Worm (Caenorhabditis elegans) whole organism, late embryonic: Measurements from ENCODE around the gene B0336.7.

Experiments used
- C38D4.7 ChIP-seq: fragments of 200-800 bp; sonication (Bioruptor generic); optimal IDR thresholded peaks from 2 replicates; lab custom pipeline; 2018; ENCODE audit warnings: mild to moderate bottlenecking, missing genetic modification characterization, moderate library complexity, missing compliant biosample characterization
- K02D7.2 ChIP-seq: sonication (generic microtip); optimal IDR thresholded peaks from 2 replicates; lab custom pipeline; 2017; ENCODE audit warnings: mild to moderate bottlenecking, missing genetic modification characterization, missing compliant biosample characterization
- K09A11.1 ChIP-seq: sonication (generic microtip); optimal IDR thresholded peaks from 2 replicates; lab custom pipeline; 2017; ENCODE audit warnings: antibody characterized with exemption, mild to moderate bottlenecking, missing genetic modification characterization, missing compliant biosample characterization; ENCODE audit not compliant: insufficient read depth
- Y22D7AL.16 ChIP-seq: sonication (generic microtip); optimal IDR thresholded peaks from 2 replicates; lab custom pipeline; 2016; ENCODE audit warnings: missing genetic modification characterization, missing compliant biosample characterization
- ceh-14 ChIP-seq: sonication (generic microtip); optimal IDR thresholded peaks from 2 replicates; lab custom pipeline; 2016; ENCODE audit warnings: missing genotype, missing genetic modification characterization, missing compliant biosample characterization
- ceh-18 ChIP-seq: sonication (generic microtip); optimal IDR thresholded peaks from 2 replicates; lab custom pipeline; 2016; ENCODE audit warnings: missing genetic modification characterization, missing compliant biosample characterization
- ceh-19 ChIP-seq: fragments of 200-800 bp; sonication (Bioruptor generic); optimal IDR thresholded peaks from 2 replicates; lab custom pipeline; 2018; ENCODE audit warnings: mild to moderate bottlenecking, missing genetic modification characterization, missing compliant biosample characterization
- ceh-2 ChIP-seq: sonication (generic microtip); optimal IDR thresholded peaks from 2 replicates; lab custom pipeline; 2016; ENCODE audit warnings: missing genotype, missing genetic modification characterization, missing compliant biosample characterization
- ceh-22 ChIP-seq: sonication (generic microtip); optimal IDR thresholded peaks from 2 replicates; lab custom pipeline; 2017; ENCODE audit warnings: missing biosample characterization, missing genetic modification characterization
- ceh-31 ChIP-seq: sonication (generic microtip); optimal IDR thresholded peaks from 2 replicates; lab custom pipeline; 2016; ENCODE audit warnings: missing genetic modification characterization, missing compliant biosample characterization
- ceh-34 ChIP-seq: sonication (generic microtip); optimal IDR thresholded peaks from 2 replicates; lab custom pipeline; 2016; ENCODE audit warnings: mild to moderate bottlenecking, missing genetic modification characterization, missing compliant biosample characterization
- ceh-48 ChIP-seq: sonication (generic microtip); optimal IDR thresholded peaks from 2 replicates; lab custom pipeline; 2016; ENCODE audit warnings: missing genetic modification characterization, inconsistent platforms, missing compliant biosample characterization
- che-1 ChIP-seq: sonication (generic microtip); optimal IDR thresholded peaks from 2 replicates; lab custom pipeline; 2016; ENCODE audit warnings: mild to moderate bottlenecking, missing genetic modification characterization, missing compliant biosample characterization
- dmd-4 ChIP-seq: sonication (generic microtip); optimal IDR thresholded peaks from 2 replicates; lab custom pipeline; 2016; ENCODE audit warnings: borderline replicate concordance, missing genetic modification characterization, missing compliant biosample characterization
- dve-1 ChIP-seq: sonication (generic microtip); optimal IDR thresholded peaks from 2 replicates; lab custom pipeline; 2017; ENCODE audit warnings: antibody characterized with exemption, mild to moderate bottlenecking, missing genetic modification characterization, missing compliant biosample characterization
- elt-4 ChIP-seq: sonication (generic microtip); optimal IDR thresholded peaks from 2 replicates; lab custom pipeline; 2016; ENCODE audit warnings: missing genetic modification characterization, missing compliant biosample characterization
- ets-4 ChIP-seq: sonication (generic microtip); optimal IDR thresholded peaks from 2 replicates; lab custom pipeline; 2016; ENCODE audit warnings: missing genetic modification characterization, missing compliant biosample characterization
- eyg-1 ChIP-seq: sonication (generic microtip); optimal IDR thresholded peaks from 2 replicates; lab custom pipeline; 2016; ENCODE audit warnings: missing genotype, missing genetic modification characterization, missing compliant biosample characterization
- fax-1 ChIP-seq: sonication (generic microtip); optimal IDR thresholded peaks from 2 replicates; lab custom pipeline; 2016; ENCODE audit warnings: missing genotype, missing genetic modification characterization, missing compliant biosample characterization
- gmeb-2 ChIP-seq: sonication (generic microtip); optimal IDR thresholded peaks from 2 replicates; lab custom pipeline; 2016; ENCODE audit warnings: missing genetic modification characterization, inconsistent platforms, missing compliant biosample characterization
- hlh-13 ChIP-seq: fragments of 200-800 bp; sonication (Bioruptor generic); optimal IDR thresholded peaks from 2 replicates; lab custom pipeline; 2018; ENCODE audit warnings: mild to moderate bottlenecking, missing genetic modification characterization, missing compliant biosample characterization
- hlh-15 ChIP-seq: sonication (generic microtip); optimal IDR thresholded peaks from 2 replicates; lab custom pipeline; 2016; ENCODE audit warnings: missing genetic modification characterization, missing compliant biosample characterization
- hlh-6 ChIP-seq: sonication (generic microtip); optimal IDR thresholded peaks from 2 replicates; lab custom pipeline; 2016; ENCODE audit warnings: missing genotype, missing genetic modification characterization, missing compliant biosample characterization
- hlh-8 ChIP-seq: sonication (generic microtip); optimal IDR thresholded peaks from 2 replicates; lab custom pipeline; 2016; ENCODE audit warnings: missing genotype, missing genetic modification characterization, missing compliant biosample characterization
- lim-6 ChIP-seq: sonication (generic microtip); optimal IDR thresholded peaks from 2 replicates; lab custom pipeline; 2016; ENCODE audit warnings: missing genetic modification characterization, missing compliant biosample characterization
- madf-2 ChIP-seq: sonication (generic microtip); optimal IDR thresholded peaks from 2 replicates; lab custom pipeline; 2017; ENCODE audit warnings: missing genetic modification characterization, missing compliant biosample characterization
- mec-3 ChIP-seq: sonication (generic microtip); optimal IDR thresholded peaks from 2 replicates; lab custom pipeline; 2016; ENCODE audit warnings: borderline replicate concordance, missing genetic modification characterization, missing compliant biosample characterization
- nfya-1 ChIP-seq: sonication (generic microtip); optimal IDR thresholded peaks from 2 replicates; lab custom pipeline; 2017; ENCODE audit warnings: missing genetic modification characterization, mild to moderate bottlenecking, missing compliant biosample characterization, antibody characterized with exemption, moderate library complexity
- pax-1 ChIP-seq: fragments of 150-350 bp; optimal IDR thresholded peaks from 2 replicates; lab custom pipeline; 2014; ENCODE audit warnings: missing biosample characterization, missing genetic modification characterization
- ref-2 ChIP-seq: sonication (generic microtip); optimal IDR thresholded peaks from 2 replicates; lab custom pipeline; 2016; ENCODE audit warnings: missing genetic modification characterization, missing compliant biosample characterization
- rnt-1 ChIP-seq: sonication (generic microtip); optimal IDR thresholded peaks from 2 replicates; lab custom pipeline; 2016; ENCODE audit warnings: missing genetic modification characterization, missing compliant biosample characterization
- sdc-2 ChIP-seq: sonication (generic microtip); optimal IDR thresholded peaks from 2 replicates; lab custom pipeline; 2016; ENCODE audit warnings: missing genotype, missing genetic modification characterization, missing compliant biosample characterization
- sox-4 ChIP-seq: sonication (generic microtip); optimal IDR thresholded peaks from 2 replicates; lab custom pipeline; 2017; ENCODE audit warnings: mild to moderate bottlenecking, missing genetic modification characterization, inconsistent platforms, missing compliant biosample characterization
- tbx-2 ChIP-seq: sonication (generic microtip); optimal IDR thresholded peaks from 2 replicates; lab custom pipeline; 2016; ENCODE audit warnings: missing genetic modification characterization, missing compliant biosample characterization
- tbx-7 ChIP-seq: sonication (generic microtip); optimal IDR thresholded peaks from 2 replicates; lab custom pipeline; 2016; ENCODE audit warnings: missing genotype, missing genetic modification characterization, missing compliant biosample characterization
- ttx-3 ChIP-seq: sonication (generic microtip); optimal IDR thresholded peaks from 2 replicates; lab custom pipeline; 2016; ENCODE audit warnings: missing genetic modification reagents, missing genetic modification characterization, missing compliant biosample characterization
- unc-3 ChIP-seq, 2 experiments: fragments of 200-800 bp in 1 of 2; sonication (Bioruptor generic) in 1 of 2; sonication (generic microtip) in 1 of 2; conservative IDR thresholded peaks in 1 of 2; optimal IDR thresholded peaks in 1 of 2; 2 replicates each; pipeline versions ENCODE4 v1.3.6 to Lab custom; 2016 to 2022; ENCODE audit warnings: missing compliant biosample characterization in 2 of 2, missing genetic modification characterization in 2 of 2, missing genetic modification reagents in 1 of 2
- unc-42 ChIP-seq: sonication (generic microtip); optimal IDR thresholded peaks from 2 replicates; lab custom pipeline; 2016; ENCODE audit warnings: missing genotype, missing genetic modification characterization, missing compliant biosample characterization
- unc-55 ChIP-seq: sonication (generic microtip); optimal IDR thresholded peaks from 2 replicates; lab custom pipeline; 2017; ENCODE audit warnings: missing biosample characterization, missing genetic modification reagents, missing genetic modification characterization
- zip-5 ChIP-seq: sonication (generic microtip); optimal IDR thresholded peaks from 2 replicates; lab custom pipeline; 2016; ENCODE audit warnings: missing genetic modification characterization, missing compliant biosample characterization

B0336.7 gene

ce11 chrIII:5693736-5694135, 3.4 kb downstream of the B0336.7 start, which contains the start of gene B0336.13:
Gene B0336.13 (plus strand): TSS chrIII:5694036.
- TF ChIP-seq K09A11.1 (tag; lab: Kevin White, UChicago) = no peak
- no peak for TF ChIP-seq sdc-2
- no peak for TF ChIP-seq ceh-19 (GFP tag; lab: Kevin White, UChicago)
- TF ChIP-seq lim-6 (tag; lab: Kevin White, UChicago) = no peak
- no peak for TF ChIP-seq dmd-4
- TF ChIP-seq sox-4 = no peak
- TF ChIP-seq unc-3 (GFP tag; conservative IDR thresholded peaks at IDR 0.05; lab: Robert Waterston, UW) = no peak
- no peak for TF ChIP-seq unc-3 (tag; optimal IDR thresholded peaks at IDR 0.05; lab: Kevin White, UChicago)
- no peak for TF ChIP-seq fax-1 (tag; lab: Kevin White, UChicago)
- TF ChIP-seq gmeb-2 (tag; lab: Kevin White, UChicago) = no peak
- no peak for TF ChIP-seq nfya-1 (tag; lab: Kevin White, UChicago)
- TF ChIP-seq Y22D7AL.16 (tag; lab: Kevin White, UChicago) = no peak
- no peak for TF ChIP-seq tbx-7
- no peak for TF ChIP-seq mec-3 (tag; lab: Kevin White, UChicago)
- TF ChIP-seq hlh-13 (GFP tag; lab: Kevin White, UChicago) = no peak
- TF ChIP-seq hlh-6 (tag; lab: Kevin White, UChicago) = no peak
- no peak for TF ChIP-seq che-1 (tag; lab: Kevin White, UChicago)
- no peak for TF ChIP-seq dve-1 (tag; lab: Kevin White, UChicago)
- TF ChIP-seq, all 69 proteins: peak for 0

ce11 chrIII:5692690-5693089, 4.5 kb downstream of the B0336.7 start, which contains the start of the genes abi-1 and arle-14:
Gene abi-1 (minus strand): TSS chrIII:5692740.
Gene arle-14 (plus strand): TSS chrIII:5692906.
- TF ChIP-seq ceh-31 = peak; percentile 20
- peak; percentile 54 for TF ChIP-seq unc-42
- TF ChIP-seq K02D7.2 (tag; lab: Kevin White, UChicago) = no peak
- peak; percentile 19 for TF ChIP-seq ttx-3 (tag; lab: Kevin White, UChicago)
- peak; percentile 11 for TF ChIP-seq ets-4 (tag; lab: Kevin White, UChicago)
- TF ChIP-seq nfya-1 (tag; lab: Kevin White, UChicago) = peak; percentile 7

- no peak for TF ChIP-seq unc-42
- no peak for TF ChIP-seq tbx-2 (tag; lab: Kevin White, UChicago)
- TF ChIP-seq pax-1 (tag; lab: Kevin White, UChicago) = no peak
- no peak for TF ChIP-seq ceh-48
- TF ChIP-seq fax-1 (tag; lab: Kevin White, UChicago) = no peak
Measured at ce11 chrIII:5691826-5692225, 5.3 kb downstream of the B0336.7 start.

- TF ChIP-seq C38D4.7 (GFP tag; lab: Kevin White, UChicago) = no peak
- peak; percentile 31 for TF ChIP-seq ceh-18 (tag; lab: Kevin White, UChicago)
- TF ChIP-seq ceh-31 = peak; percentile 24
- TF ChIP-seq rnt-1 (tag; lab: Kevin White, UChicago) = no peak
- no peak for TF ChIP-seq sox-4
- no peak for TF ChIP-seq ceh-22 (tag; lab: Kevin White, UChicago)
- no peak for TF ChIP-seq madf-2
- no peak for TF ChIP-seq eyg-1 (tag; lab: Kevin White, UChicago)
- TF ChIP-seq elt-4 (tag; lab: Kevin White, UChicago) = no peak
- peak; percentile 25 for TF ChIP-seq ceh-2 (tag; lab: Kevin White, UChicago)
- no peak for TF ChIP-seq ceh-19 (GFP tag; lab: Kevin White, UChicago)
- no peak for TF ChIP-seq hlh-13 (GFP tag; lab: Kevin White, UChicago)
- peak; percentile 32 for TF ChIP-seq nfya-1 (tag; lab: Kevin White, UChicago)
- TF ChIP-seq zip-5 (tag; lab: Kevin White, UChicago) = no peak
- TF ChIP-seq tbx-2 (tag; lab: Kevin White, UChicago) = peak; percentile 50
- no peak for TF ChIP-seq lim-6 (tag; lab: Kevin White, UChicago)
- TF ChIP-seq hlh-8 (tag; lab: Kevin White, UChicago) = no peak
- TF ChIP-seq ref-2 = no peak
- peak; percentile 36 for TF ChIP-seq ets-4 (tag; lab: Kevin White, UChicago)
- TF ChIP-seq unc-42 = no peak
- TF ChIP-seq unc-55 (GFP tag; lab: Kevin White, UChicago) = no peak
- TF ChIP-seq ceh-14 (tag; lab: Kevin White, UChicago) = peak; percentile 20
- no peak for TF ChIP-seq hlh-15
- TF ChIP-seq fax-1 (tag; lab: Kevin White, UChicago) = no peak
- peak; percentile 29 for TF ChIP-seq ceh-34
- TF ChIP-seq, all 69 proteins: peak for 8
Measured at ce11 chrIII:5688246-5688645, 8.9 kb downstream of the B0336.7 start.
